Worm (Caenorhabditis elegans) whole organism, early embryonic: ENCODE results near the gene lgc-46.

ENCODE experiments used
- B0310.2 ChIP-seq: sonication (generic microtip); optimal IDR thresholded peaks from 2 replicates; lab custom pipeline; 2016; ENCODE audit warnings: mild to moderate bottlenecking, missing genetic modification characterization, missing compliant biosample characterization
- ceh-13 ChIP-seq: fragments of 200-800 bp; sonication (Bioruptor generic); optimal IDR thresholded peaks from 2 replicates; lab custom pipeline; 2018; ENCODE audit warnings: mild to moderate bottlenecking, missing genetic modification characterization, missing compliant biosample characterization
- ets-7 ChIP-seq: sonication (generic microtip); optimal IDR thresholded peaks from 2 replicates; lab custom pipeline; 2016; ENCODE audit warnings: missing genotype, missing genetic modification characterization, missing compliant biosample characterization
- hmg-4 ChIP-seq: fragments of 200-800 bp; sonication (Bioruptor generic); optimal IDR thresholded peaks from 2 replicates; lab custom pipeline; 2018; ENCODE audit warnings: mild to moderate bottlenecking, missing genetic modification characterization, missing compliant biosample characterization
- pes-1 ChIP-seq: fragments of 200-800 bp; sonication (Bioruptor generic); IDR thresholded peaks from 2 replicates; pipeline ENCODE4 v1.3.6; 2022; ENCODE audit warnings: missing genetic modification reagents, missing genetic modification characterization, missing compliant biosample characterization
- sea-1 ChIP-seq: fragments of 200-800 bp; sonication (Bioruptor generic); conservative IDR thresholded peaks from 2 replicates; pipeline ENCODE4 v1.3.6; 2022; ENCODE audit warnings: missing genetic modification characterization, missing compliant biosample characterization
- tbx-11 ChIP-seq: fragments of 200-800 bp; sonication (Bioruptor generic); IDR thresholded peaks from 2 replicates; pipeline ENCODE4 v1.3.6; 2022; ENCODE audit warnings: missing genetic modification characterization, missing compliant biosample characterization
- tbx-37 ChIP-seq: fragments of 200-800 bp; sonication (Bioruptor generic); conservative IDR thresholded peaks from 2 replicates; pipeline ENCODE4 v1.3.6; 2022; ENCODE audit warnings: missing genetic modification reagents, missing genetic modification characterization, missing compliant biosample characterization

DNA sequence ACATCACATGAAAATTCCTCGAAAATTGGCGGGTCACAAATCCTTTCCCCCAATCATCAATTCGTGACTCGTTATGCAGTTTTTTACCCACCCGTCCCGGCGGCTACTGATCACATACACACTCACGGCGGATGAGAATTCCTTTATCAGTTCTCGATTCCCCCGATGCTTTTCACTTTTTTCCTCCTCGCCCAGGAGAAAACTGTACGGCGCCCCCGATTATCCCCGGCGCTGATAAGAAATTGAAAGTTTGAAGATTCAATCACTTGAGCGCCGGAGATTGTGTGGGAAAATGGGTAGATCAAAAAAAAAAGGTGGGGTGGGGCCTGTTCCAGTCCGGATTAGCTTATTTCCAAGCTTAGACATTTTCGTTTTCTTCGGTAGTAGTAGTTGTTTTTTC lies 12.0 kb upstream of the lgc-46 start:
- TF ChIP-seq B0310.2 (tag; lab: Kevin White, UChicago) (no peak), ets-7 (tag; lab: Kevin White, UChicago) (no peak), sea-1 (no peak), ceh-13 (no peak), hmg-4 (no peak), tbx-37 (GFP tag; lab: Robert Waterston, UW) (no peak), pes-1 (GFP tag; lab: Robert Waterston, UW) (no peak), tbx-11 (GFP tag; lab: Robert Waterston, UW) (no peak)
